Worm (Caenorhabditis elegans): Measurements from ENCODE around the gene T21D12.11.

ce11 chrIV:309526-309925 lies 40.3 kb downstream of the T21D12.11 start:
- TF ChIP-seq nhr-77 (tag; optimal IDR thresholded peaks at IDR 0.05): no peak
- TF ChIP-seq lsy-2 (tag; optimal IDR thresholded peaks at IDR 0.05): no peak
- no peak for TF ChIP-seq nhr-10 (tag; optimal IDR thresholded peaks at IDR 0.05)
- no peak for TF ChIP-seq ces-1 (GFP tag; optimal IDR thresholded peaks at IDR 0.05)
- no peak for TF ChIP-seq mxl-3 (GFP tag; optimal IDR thresholded peaks at IDR 0.05)
- no peak for TF ChIP-seq egl-27 (tag; optimal IDR thresholded peaks at IDR 0.05)
- TF ChIP-seq ZK546.5 (tag; optimal IDR thresholded peaks at IDR 0.05): no peak
- TF ChIP-seq ceh-82 (tag; optimal IDR thresholded peaks at IDR 0.05): no peak
- no peak for TF ChIP-seq skn-1 (tag; optimal IDR thresholded peaks at IDR 0.05)
- no peak for TF ChIP-seq zag-1 (tag; optimal IDR thresholded peaks at IDR 0.05)
